Worm (Caenorhabditis elegans) whole organism, late embryonic: Measurements from ENCODE around the gene molo-1.

ENCODE experiments used
- C08G9.2 ChIP-seq: sonication (generic microtip); optimal IDR thresholded peaks from 2 replicates; lab custom pipeline; 2016; ENCODE audit warnings: mild to moderate bottlenecking, missing genetic modification characterization, moderate library complexity, missing compliant biosample characterization
- F13H6.1 ChIP-seq: sonication (generic microtip); optimal IDR thresholded peaks from 2 replicates; lab custom pipeline; 2016; ENCODE audit warnings: missing genetic modification characterization, missing compliant biosample characterization
- K09A11.1 ChIP-seq: sonication (generic microtip); optimal IDR thresholded peaks from 2 replicates; lab custom pipeline; 2017; ENCODE audit warnings: antibody characterized with exemption, mild to moderate bottlenecking, missing genetic modification characterization, missing compliant biosample characterization; ENCODE audit not compliant: insufficient read depth
- Y22D7AL.16 ChIP-seq: sonication (generic microtip); optimal IDR thresholded peaks from 2 replicates; lab custom pipeline; 2016; ENCODE audit warnings: missing genetic modification characterization, missing compliant biosample characterization
- ahr-1 ChIP-seq: sonication (generic microtip); optimal IDR thresholded peaks from 2 replicates; lab custom pipeline; 2016; ENCODE audit warnings: missing genetic modification characterization, missing compliant biosample characterization
- ama-1 ChIP-seq: fragments of 150-350 bp; optimal IDR thresholded peaks from 2 replicates; lab custom pipeline; 2014
- ceh-14 ChIP-seq: sonication (generic microtip); optimal IDR thresholded peaks from 2 replicates; lab custom pipeline; 2016; ENCODE audit warnings: missing genotype, missing genetic modification characterization, missing compliant biosample characterization
- ceh-18 ChIP-seq: sonication (generic microtip); optimal IDR thresholded peaks from 2 replicates; lab custom pipeline; 2016; ENCODE audit warnings: missing genetic modification characterization, missing compliant biosample characterization
- ceh-19 ChIP-seq: fragments of 200-800 bp; sonication (Bioruptor generic); optimal IDR thresholded peaks from 2 replicates; lab custom pipeline; 2018; ENCODE audit warnings: mild to moderate bottlenecking, missing genetic modification characterization, missing compliant biosample characterization
- ceh-2 ChIP-seq: sonication (generic microtip); optimal IDR thresholded peaks from 2 replicates; lab custom pipeline; 2016; ENCODE audit warnings: missing genotype, missing genetic modification characterization, missing compliant biosample characterization
- ceh-22 ChIP-seq: sonication (generic microtip); optimal IDR thresholded peaks from 2 replicates; lab custom pipeline; 2017; ENCODE audit warnings: missing biosample characterization, missing genetic modification characterization
- ceh-24 ChIP-seq: sonication (generic microtip); optimal IDR thresholded peaks from 2 replicates; lab custom pipeline; 2016; ENCODE audit warnings: mild to moderate bottlenecking, missing genetic modification characterization, missing compliant biosample characterization
- ceh-30 ChIP-seq: fragments of 150-350 bp; optimal IDR thresholded peaks from 2 replicates; lab custom pipeline; 2014; ENCODE audit warnings: missing biosample characterization, missing genetic modification characterization
- ceh-31 ChIP-seq: sonication (generic microtip); optimal IDR thresholded peaks from 2 replicates; lab custom pipeline; 2016; ENCODE audit warnings: missing genetic modification characterization, missing compliant biosample characterization
- ceh-34 ChIP-seq: sonication (generic microtip); optimal IDR thresholded peaks from 2 replicates; lab custom pipeline; 2016; ENCODE audit warnings: mild to moderate bottlenecking, missing genetic modification characterization, missing compliant biosample characterization
- ceh-6 ChIP-seq: fragments of 200-800 bp; sonication (Bioruptor generic); optimal IDR thresholded peaks from 2 replicates; lab custom pipeline; 2018; ENCODE audit warnings: mild to moderate bottlenecking, missing genetic modification characterization, missing compliant biosample characterization
- che-1 ChIP-seq: sonication (generic microtip); optimal IDR thresholded peaks from 2 replicates; lab custom pipeline; 2016; ENCODE audit warnings: mild to moderate bottlenecking, missing genetic modification characterization, missing compliant biosample characterization
- dmd-4 ChIP-seq: sonication (generic microtip); optimal IDR thresholded peaks from 2 replicates; lab custom pipeline; 2016; ENCODE audit warnings: borderline replicate concordance, missing genetic modification characterization, missing compliant biosample characterization
- dve-1 ChIP-seq: sonication (generic microtip); optimal IDR thresholded peaks from 2 replicates; lab custom pipeline; 2017; ENCODE audit warnings: antibody characterized with exemption, mild to moderate bottlenecking, missing genetic modification characterization, missing compliant biosample characterization
- elt-4 ChIP-seq: sonication (generic microtip); optimal IDR thresholded peaks from 2 replicates; lab custom pipeline; 2016; ENCODE audit warnings: missing genetic modification characterization, missing compliant biosample characterization
- ets-4 ChIP-seq: sonication (generic microtip); optimal IDR thresholded peaks from 2 replicates; lab custom pipeline; 2016; ENCODE audit warnings: missing genetic modification characterization, missing compliant biosample characterization
- eyg-1 ChIP-seq: sonication (generic microtip); optimal IDR thresholded peaks from 2 replicates; lab custom pipeline; 2016; ENCODE audit warnings: missing genotype, missing genetic modification characterization, missing compliant biosample characterization
- fkh-10 ChIP-seq: fragments of 150-350 bp; optimal IDR thresholded peaks from 2 replicates; lab custom pipeline; 2014; ENCODE audit warnings: missing biosample characterization, missing genetic modification reagents, missing genetic modification characterization
- hlh-13 ChIP-seq: fragments of 200-800 bp; sonication (Bioruptor generic); optimal IDR thresholded peaks from 2 replicates; lab custom pipeline; 2018; ENCODE audit warnings: mild to moderate bottlenecking, missing genetic modification characterization, missing compliant biosample characterization
- hlh-15 ChIP-seq: sonication (generic microtip); optimal IDR thresholded peaks from 2 replicates; lab custom pipeline; 2016; ENCODE audit warnings: missing genetic modification characterization, missing compliant biosample characterization
- hlh-6 ChIP-seq: sonication (generic microtip); optimal IDR thresholded peaks from 2 replicates; lab custom pipeline; 2016; ENCODE audit warnings: missing genotype, missing genetic modification characterization, missing compliant biosample characterization
- lim-6 ChIP-seq: sonication (generic microtip); optimal IDR thresholded peaks from 2 replicates; lab custom pipeline; 2016; ENCODE audit warnings: missing genetic modification characterization, missing compliant biosample characterization
- nhr-11 ChIP-seq: fragments of 150-350 bp; optimal IDR thresholded peaks from 2 replicates; lab custom pipeline; 2014; ENCODE audit warnings: missing biosample characterization, missing genetic modification characterization
- npax-4 ChIP-seq: sonication (generic microtip); optimal IDR thresholded peaks from 2 replicates; lab custom pipeline; 2016; ENCODE audit warnings: missing genetic modification characterization, missing compliant biosample characterization
- pag-3 ChIP-seq: sonication (generic microtip); optimal IDR thresholded peaks from 2 replicates; lab custom pipeline; 2016; ENCODE audit warnings: missing compliant biosample characterization, missing genetic modification characterization, borderline replicate concordance
- pat-9 ChIP-seq: fragments of 200-800 bp; sonication (Bioruptor generic); optimal IDR thresholded peaks from 2 replicates; lab custom pipeline; 2018; ENCODE audit warnings: mild to moderate bottlenecking, missing genetic modification characterization, moderate library complexity, missing compliant biosample characterization
- pax-1 ChIP-seq: fragments of 150-350 bp; optimal IDR thresholded peaks from 2 replicates; lab custom pipeline; 2014; ENCODE audit warnings: missing biosample characterization, missing genetic modification characterization
- pha-2 ChIP-seq: sonication (generic microtip); optimal IDR thresholded peaks from 2 replicates; lab custom pipeline; 2017; ENCODE audit warnings: mild to moderate bottlenecking, missing genetic modification characterization, missing compliant biosample characterization
- pha-4 ChIP-seq: fragments of 150-350 bp; optimal IDR thresholded peaks from 2 replicates; lab custom pipeline; 2018; ENCODE audit warnings: missing biosample characterization, missing genetic modification reagents, missing genetic modification characterization
- pqm-1 ChIP-seq: sonication (generic microtip); optimal IDR thresholded peaks from 2 replicates; lab custom pipeline; 2016; ENCODE audit warnings: missing genetic modification characterization, missing compliant biosample characterization
- pros-1 ChIP-seq: fragments of 150-350 bp; optimal IDR thresholded peaks from 2 replicates; lab custom pipeline; 2014; ENCODE audit warnings: missing biosample characterization, missing genetic modification reagents, missing genetic modification characterization
- ref-2 ChIP-seq: sonication (generic microtip); optimal IDR thresholded peaks from 2 replicates; lab custom pipeline; 2016; ENCODE audit warnings: missing genetic modification characterization, missing compliant biosample characterization
- rnt-1 ChIP-seq: sonication (generic microtip); optimal IDR thresholded peaks from 2 replicates; lab custom pipeline; 2016; ENCODE audit warnings: missing genetic modification characterization, missing compliant biosample characterization
- sdc-2 ChIP-seq: sonication (generic microtip); optimal IDR thresholded peaks from 2 replicates; lab custom pipeline; 2016; ENCODE audit warnings: missing genotype, missing genetic modification characterization, missing compliant biosample characterization
- sox-4 ChIP-seq: sonication (generic microtip); optimal IDR thresholded peaks from 2 replicates; lab custom pipeline; 2017; ENCODE audit warnings: mild to moderate bottlenecking, missing genetic modification characterization, inconsistent platforms, missing compliant biosample characterization
- syd-9 ChIP-seq: sonication (generic microtip); optimal IDR thresholded peaks from 2 replicates; lab custom pipeline; 2016; ENCODE audit warnings: mild to moderate bottlenecking, missing genetic modification characterization, moderate library complexity, missing compliant biosample characterization
- tbx-2 ChIP-seq: sonication (generic microtip); optimal IDR thresholded peaks from 2 replicates; lab custom pipeline; 2016; ENCODE audit warnings: missing genetic modification characterization, missing compliant biosample characterization
- tbx-7 ChIP-seq: sonication (generic microtip); optimal IDR thresholded peaks from 2 replicates; lab custom pipeline; 2016; ENCODE audit warnings: missing genotype, missing genetic modification characterization, missing compliant biosample characterization
- ttx-3 ChIP-seq: sonication (generic microtip); optimal IDR thresholded peaks from 2 replicates; lab custom pipeline; 2016; ENCODE audit warnings: missing genetic modification reagents, missing genetic modification characterization, missing compliant biosample characterization
- unc-42 ChIP-seq: sonication (generic microtip); optimal IDR thresholded peaks from 2 replicates; lab custom pipeline; 2016; ENCODE audit warnings: missing genotype, missing genetic modification characterization, missing compliant biosample characterization
- unc-55 ChIP-seq: sonication (generic microtip); optimal IDR thresholded peaks from 2 replicates; lab custom pipeline; 2017; ENCODE audit warnings: missing biosample characterization, missing genetic modification reagents, missing genetic modification characterization
- unc-86 ChIP-seq: sonication (generic microtip); optimal IDR thresholded peaks from 2 replicates; lab custom pipeline; 2016; ENCODE audit warnings: missing genetic modification characterization, missing compliant biosample characterization
- zip-5 ChIP-seq: sonication (generic microtip); optimal IDR thresholded peaks from 2 replicates; lab custom pipeline; 2016; ENCODE audit warnings: missing genetic modification characterization, missing compliant biosample characterization
- ztf-16 ChIP-seq: sonication (generic microtip); optimal IDR thresholded peaks from 2 replicates; lab custom pipeline; 2017; ENCODE audit warnings: missing genetic modification characterization, missing compliant biosample characterization

Gene molo-1

ce11 chrIII:5599958-5600357 is 26.2 kb downstream of the molo-1 start, which contains the start of gene wdr-37:
wdr-37 (minus strand) TSS chrIII:5600058.
- TF ChIP-seq Y22D7AL.16 (no peak), eyg-1 (no peak), unc-86 (tag; lab: Kevin White, UChicago) (no peak), ceh-19 (no peak), ahr-1 (tag; lab: Kevin White, UChicago) (no peak), ets-4 (tag; lab: Kevin White, UChicago) (no peak), pax-1 (no peak), hlh-6 (tag; lab: Kevin White, UChicago) (no peak), tbx-2 (tag; lab: Kevin White, UChicago) (no peak), pqm-1 (tag; lab: Kevin White, UChicago) (no peak), pat-9 (no peak), ama-1 (lab: Kevin White, UChicago) (no peak), ceh-30 (no peak), sdc-2 (tag; lab: Kevin White, UChicago) (no peak), zip-5 (tag; lab: Kevin White, UChicago) (no peak), ceh-31 (no peak), hlh-13 (GFP tag; lab: Kevin White, UChicago) (no peak), fkh-10 (GFP tag; lab: Kevin White, UChicago) (no peak), pha-4 (tag; lab: Kevin White, UChicago) (no peak), nhr-11 (tag; lab: Kevin White, UChicago) (no peak)

- TF ChIP-seq zip-5 (tag; lab: Kevin White, UChicago) (peak; percentile 77), rnt-1 (tag; lab: Kevin White, UChicago) (peak; percentile 88), lim-6 (tag; lab: Kevin White, UChicago) (peak; percentile 51), C08G9.2 (tag; lab: Kevin White, UChicago) (peak; percentile 78), npax-4 (peak; percentile 85), ref-2 (tag; lab: Kevin White, UChicago) (peak; percentile 92), ztf-16 (tag; lab: Kevin White, UChicago) (peak; percentile 92), ttx-3 (peak; percentile 91), unc-42 (tag; lab: Kevin White, UChicago) (no peak), hlh-6 (tag; lab: Kevin White, UChicago) (peak; percentile 98), hlh-15 (tag; lab: Kevin White, UChicago) (peak; percentile 36), hlh-13 (GFP tag; lab: Kevin White, UChicago) (peak; percentile 89), sox-4 (tag; lab: Kevin White, UChicago) (peak; percentile 91), ceh-22 (tag; lab: Kevin White, UChicago) (no peak), fkh-10 (GFP tag; lab: Kevin White, UChicago) (no peak), tbx-2 (tag; lab: Kevin White, UChicago) (peak; percentile 90), nhr-11 (tag; lab: Kevin White, UChicago) (no peak), dmd-4 (tag; lab: Kevin White, UChicago) (peak; percentile 83), ceh-19 (peak; percentile 91), pros-1 (tag; lab: Kevin White, UChicago) (peak; percentile 19), ceh-14 (tag; lab: Kevin White, UChicago) (peak; percentile 84), ceh-24 (peak; percentile 80), dve-1 (peak; percentile 93), ceh-18 (tag; lab: Kevin White, UChicago) (peak; percentile 90), K09A11.1 (tag; lab: Kevin White, UChicago) (peak; percentile 87), ceh-30 (peak; percentile 10), ama-1 (lab: Kevin White, UChicago) (no peak), tbx-7 (peak; percentile 72), ceh-6 (peak; percentile 98), pha-2 (tag; lab: Kevin White, UChicago) (peak; percentile 91), che-1 (tag; lab: Kevin White, UChicago) (peak; percentile 90), Y22D7AL.16 (peak; percentile 87), unc-86 (tag; lab: Kevin White, UChicago) (peak; percentile 92), elt-4 (tag; lab: Kevin White, UChicago) (no peak), F13H6.1 (peak; percentile 83), ets-4 (tag; lab: Kevin White, UChicago) (peak; percentile 85), ceh-34 (peak; percentile 88), pha-4 (tag; lab: Kevin White, UChicago) (no peak), pax-1 (no peak), syd-9 (tag; lab: Kevin White, UChicago) (peak; percentile 82), ceh-2 (tag; lab: Kevin White, UChicago) (peak; percentile 83), pag-3 (tag; lab: Kevin White, UChicago) (no peak), pqm-1 (tag; lab: Kevin White, UChicago) (peak; percentile 66), ahr-1 (tag; lab: Kevin White, UChicago) (peak; percentile 82), ceh-31 (peak; percentile 57), unc-55 (GFP tag; lab: Kevin White, UChicago) (no peak), eyg-1 (peak; percentile 91)
These were observed 28.2 kb downstream of the molo-1 start for ce11 chrIII:5601999-5602398.
